Worm (Caenorhabditis elegans): ENCODE results near the gene bnc-1.

The bnc-1 gene

ce11 chrV:12301985-12302591, 25.2 kb upstream of the bnc-1 start, which contains the start of the genes frm-7 and F55C5.17 (continued):
- TF ChIP-seq Y67H2A.10 (GFP tag; conservative IDR thresholded peaks at IDR 0.05), result no peak
- TF ChIP-seq attf-5 (GFP tag; optimal IDR thresholded peaks at IDR 0.05), result peak; percentile 14
- no peak for TF ChIP-seq cebp-1 (GFP tag; IDR thresholded peaks at IDR 0.05)
- TF ChIP-seq cebp-1 (tag; optimal IDR thresholded peaks at IDR 0.05), result peak; percentile 42
- TF ChIP-seq F57A8.1 (GFP tag; optimal IDR thresholded peaks at IDR 0.05), result no peak
- peak; percentile 20 for TF ChIP-seq tlf-1 (GFP tag; optimal IDR thresholded peaks at IDR 0.05)

- TF ChIP-seq ztf-6 (GFP tag; IDR thresholded peaks at IDR 0.05) (no peak), lag-1 (GFP tag; IDR thresholded peaks at IDR 0.05) (no peak), rpc-1 (optimal IDR thresholded peaks at IDR 0.05) (no peak), rpc-1 (tag; optimal IDR thresholded peaks at IDR 0.05) (no peak), somi-1 (GFP tag; optimal IDR thresholded peaks at IDR 0.05) (peak; percentile 12), ekl-4 (GFP tag; IDR thresholded peaks at IDR 0.05) (no peak), lsy-27 (tag; optimal IDR thresholded peaks at IDR 0.05; ENCODE audit: borderline replicate concordance, insufficient read depth) (no peak), repo-1 (tag; optimal IDR thresholded peaks at IDR 0.05) (no peak), ztf-25 (GFP tag; IDR thresholded peaks at IDR 0.05) (no peak), sea-2 (GFP tag; IDR thresholded peaks at IDR 0.05) (no peak), pbrm-1 (GFP tag; IDR thresholded peaks at IDR 0.05) (0 out of 2 replicates have a peak, but pooled peaks have one; percentile 20)
Observed at ce11 chrV:12300780-12301460, 24.1 kb upstream of the bnc-1 start.

- TF ChIP-seq hmg-1.2 (GFP tag; IDR thresholded peaks at IDR 0.05) (peak; percentile 66; the same call in 1 of the 2 replicates), cebp-1 (GFP tag; IDR thresholded peaks at IDR 0.05) (no peak), cebp-1 (tag; optimal IDR thresholded peaks at IDR 0.05) (peak; percentile 56), Y95B8A.8 (GFP tag; IDR thresholded peaks at IDR 0.05) (no peak), F37B4.10 (GFP tag; IDR thresholded peaks at IDR 0.05) (no peak), attf-5 (GFP tag; optimal IDR thresholded peaks at IDR 0.05) (peak; percentile 48), Y56A3A.18 (GFP tag; IDR thresholded peaks at IDR 0.05) (0 out of 2 replicates have a peak, but pooled peaks have one; percentile 64), ceh-27 (GFP tag; optimal IDR thresholded peaks at IDR 0.05) (peak; percentile 34), tlf-1 (GFP tag; optimal IDR thresholded peaks at IDR 0.05) (no peak), somi-1 (GFP tag; optimal IDR thresholded peaks at IDR 0.05) (peak; percentile 50), bed-2 (GFP tag; IDR thresholded peaks at IDR 0.05) (no peak), repo-1 (tag; optimal IDR thresholded peaks at IDR 0.05) (peak; percentile 15), nhr-80 (tag; optimal IDR thresholded peaks at IDR 0.05) (peak; percentile 59), lin-54 (GFP tag; optimal IDR thresholded peaks at IDR 0.05) (peak; percentile 12), dox-1 (GFP tag; IDR thresholded peaks at IDR 0.05) (peak; percentile 35; the same call in 1 of the 2 replicates), lsl-1 (GFP tag; optimal IDR thresholded peaks at IDR 0.05) (no peak), ZK185.1 (tag; optimal IDR thresholded peaks at IDR 0.05; ENCODE audit: poor library complexity, severe bottlenecking) (peak; percentile 43), lin-40 (tag; optimal IDR thresholded peaks at IDR 0.05) (peak; percentile 49), hlh-26 (GFP tag; conservative IDR thresholded peaks at IDR 0.05) (no peak), let-607 (tag; optimal IDR thresholded peaks at IDR 0.05) (peak in 1 of 2 experiments; percentile 14), snpc-4 (GFP tag; optimal IDR thresholded peaks at IDR 0.05) (no peak), snpc-4 (tag; optimal IDR thresholded peaks at IDR 0.05) (peak in 1 of 4 experiments; percentile 29), ztf-18 (tag; optimal IDR thresholded peaks at IDR 0.05) (peak; percentile 9), K11D2.4 (GFP tag; IDR thresholded peaks at IDR 0.05) (no peak), unc-62 (GFP tag; optimal IDR thresholded peaks at IDR 0.05) (peak; percentile 46), tbp1 (GFP tag; optimal IDR thresholded peaks at IDR 0.05) (peak; percentile 20)
Observed at ce11 chrV:12300166-12300565, 23.3 kb upstream of the bnc-1 start.

All from whole organism, young adult.